Worm (Caenorhabditis elegans): ENCODE measurements around the gene srbc-10.

Gene srbc-10

ce11 chrV:7529840-7530239, 37.0 kb upstream of the srbc-10 start, which contains the start of gene swt-2:
Gene swt-2, plus strand, starts transcription at chrV:7530140.
- TF ChIP-seq ces-1 (GFP tag; optimal IDR thresholded peaks at IDR 0.05) (no peak), ham-2 (GFP tag; optimal IDR thresholded peaks at IDR 0.05) (no peak), unc-120 (tag; optimal IDR thresholded peaks at IDR 0.05; ENCODE audit: poor library complexity, severe bottlenecking) (no peak), hlh-1 (tag; optimal IDR thresholded peaks at IDR 0.05) (no peak), ceh-39 (tag; optimal IDR thresholded peaks at IDR 0.05) (no peak)

DNA sequence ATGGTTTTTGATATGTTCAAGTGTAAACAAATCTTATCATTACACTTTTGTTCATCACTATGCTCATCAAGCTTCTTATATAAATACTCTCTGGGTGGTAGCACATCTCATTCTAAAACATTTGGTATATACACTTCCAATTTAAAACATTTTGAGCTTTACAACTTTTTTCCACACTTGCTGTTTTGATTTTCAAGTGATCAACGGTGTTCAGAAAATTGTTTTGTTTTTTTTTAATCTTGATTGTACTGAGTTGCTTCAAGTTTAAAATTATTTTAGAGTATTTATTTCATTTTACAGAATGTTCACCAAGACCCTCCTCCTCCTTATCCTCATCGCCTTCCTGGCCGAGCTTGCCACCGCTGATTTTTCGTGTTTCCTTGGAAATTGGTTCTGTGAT, 36.0 kb upstream of the srbc-10 start, which contains the start of gene C54F6.5:
C54F6.5 (plus strand) TSS at position 301 of the 400 bp plus-strand sequence.
- TF ChIP-seq mls-2 (tag; optimal IDR thresholded peaks at IDR 0.05), result no peak
- TF ChIP-seq bed-3 (GFP tag; optimal IDR thresholded peaks at IDR 0.05), result no peak
- no peak for TF ChIP-seq unc-120 (tag; optimal IDR thresholded peaks at IDR 0.05; ENCODE audit: poor library complexity, severe bottlenecking)
- no peak for TF ChIP-seq lin-13 (tag; optimal IDR thresholded peaks at IDR 0.05)
- TF ChIP-seq ham-2 (GFP tag; optimal IDR thresholded peaks at IDR 0.05), result no peak
- TF ChIP-seq mab-5 (tag; optimal IDR thresholded peaks at IDR 0.05), result no peak
- no peak for TF ChIP-seq blmp-1 (tag; optimal IDR thresholded peaks at IDR 0.05)
- TF ChIP-seq pha-4 (tag; optimal IDR thresholded peaks at IDR 0.05), result no peak

- no peak for TF ChIP-seq unc-39 (tag; optimal IDR thresholded peaks at IDR 0.05)
- no peak for TF ChIP-seq M03D4.4 (tag; optimal IDR thresholded peaks at IDR 0.05)
- TF ChIP-seq cnd-1 (tag; optimal IDR thresholded peaks at IDR 0.05), result no peak
- no peak for TF ChIP-seq mls-2 (tag; optimal IDR thresholded peaks at IDR 0.05)
- TF ChIP-seq bed-3 (GFP tag; optimal IDR thresholded peaks at IDR 0.05), result no peak
- no peak for TF ChIP-seq sem-2 (GFP tag; optimal IDR thresholded peaks at IDR 0.05)
- no peak for TF ChIP-seq nhr-12 (tag; optimal IDR thresholded peaks at IDR 0.05)
- TF ChIP-seq pha-4 (tag; optimal IDR thresholded peaks at IDR 0.05), result no peak
- no peak for TF ChIP-seq blmp-1 (tag; optimal IDR thresholded peaks at IDR 0.05)
- no peak for TF ChIP-seq nhr-237 (tag; optimal IDR thresholded peaks at IDR 0.05)
- no peak for TF ChIP-seq lin-13 (tag; optimal IDR thresholded peaks at IDR 0.05)
- TF ChIP-seq ham-2 (GFP tag; optimal IDR thresholded peaks at IDR 0.05), result no peak
- TF ChIP-seq drap-1 (GFP tag; optimal IDR thresholded peaks at IDR 0.05), result no peak
- TF ChIP-seq ceh-43 (GFP tag; optimal IDR thresholded peaks at IDR 0.05), result no peak
- no peak for TF ChIP-seq unc-120 (tag; optimal IDR thresholded peaks at IDR 0.05; ENCODE audit: poor library complexity, severe bottlenecking)
- TF ChIP-seq mab-5 (tag; optimal IDR thresholded peaks at IDR 0.05), result no peak
- no peak for TF ChIP-seq ztf-11 (tag; optimal IDR thresholded peaks at IDR 0.05)
- TF ChIP-seq snpc-4 (tag; optimal IDR thresholded peaks at IDR 0.05), result no peak
- no peak for TF ChIP-seq lsy-2 (tag; optimal IDR thresholded peaks at IDR 0.05)
Observed at ce11 chrV:7527153-7527552, 34.3 kb upstream of the srbc-10 start, which contains the start of gene C54F6.17. Gene C54F6.17, plus strand, starts transcription at chrV:7527453.

DNA sequence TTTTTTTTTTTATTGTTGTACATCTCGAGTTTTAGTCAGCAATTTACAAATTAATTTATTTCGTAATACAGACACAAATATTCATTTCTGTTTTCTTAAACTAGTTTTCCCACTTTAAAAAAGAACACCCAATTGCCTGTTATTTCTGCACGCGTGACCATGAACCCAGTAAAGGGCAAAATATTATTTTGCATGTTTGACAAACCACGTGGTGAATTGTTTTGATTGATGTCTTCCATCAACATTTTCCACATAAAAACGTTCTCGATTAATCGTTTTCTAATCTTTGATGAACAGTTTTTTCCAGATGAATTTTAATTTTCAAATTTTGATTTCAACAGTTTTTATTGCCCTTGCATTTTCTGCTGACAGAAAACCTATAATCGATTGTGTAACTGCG, 32.9 kb upstream of the srbc-10 start, which contains the start of gene C54F6.18:
C54F6.18 (plus strand) TSS at position 301 of the 400 bp plus-strand sequence.
- TF ChIP-seq unc-120 (tag; optimal IDR thresholded peaks at IDR 0.05; ENCODE audit: poor library complexity, severe bottlenecking), result no peak
- no peak for TF ChIP-seq ceh-39 (tag; optimal IDR thresholded peaks at IDR 0.05)
- TF ChIP-seq drap-1 (GFP tag; optimal IDR thresholded peaks at IDR 0.05), result no peak
- no peak for TF ChIP-seq bed-3 (GFP tag; optimal IDR thresholded peaks at IDR 0.05)
- TF ChIP-seq tbx-8 (GFP tag; optimal IDR thresholded peaks at IDR 0.05), result no peak
- TF ChIP-seq unc-39 (tag; optimal IDR thresholded peaks at IDR 0.05), result no peak
- TF ChIP-seq zip-8 (tag; optimal IDR thresholded peaks at IDR 0.05), result no peak
- no peak for TF ChIP-seq sptf-1 (tag; optimal IDR thresholded peaks at IDR 0.05)

DNA sequence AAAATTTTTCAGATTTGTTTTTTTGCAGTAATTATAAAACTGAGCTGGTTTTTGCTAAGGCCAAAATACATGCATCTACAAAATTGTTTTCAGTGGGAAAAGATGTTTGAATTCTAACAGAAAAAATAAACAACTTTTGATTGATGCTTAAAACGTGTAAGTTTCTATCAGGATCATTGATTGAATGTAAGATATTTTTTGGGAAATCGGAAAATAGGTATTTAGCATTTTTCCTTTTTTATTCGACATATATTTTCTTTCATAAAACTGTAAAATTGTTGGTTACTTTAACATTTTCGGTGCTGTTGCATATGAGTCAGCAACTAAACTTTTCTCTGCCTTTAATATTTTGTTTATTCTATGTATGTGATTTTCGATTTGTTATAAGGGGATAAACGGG, 31.6 kb upstream of the srbc-10 start, which contains the start of gene C54F6.20:
C54F6.20 (plus strand) TSS at position 301 of the 400 bp plus-strand sequence.
- TF ChIP-seq blmp-1 (tag; optimal IDR thresholded peaks at IDR 0.05) (no peak), ham-2 (GFP tag; optimal IDR thresholded peaks at IDR 0.05) (no peak), lin-32 (GFP tag; optimal IDR thresholded peaks at IDR 0.05) (no peak), zip-8 (tag; optimal IDR thresholded peaks at IDR 0.05) (no peak), hlh-1 (tag; optimal IDR thresholded peaks at IDR 0.05) (no peak)

- TF ChIP-seq ztf-11 (tag; optimal IDR thresholded peaks at IDR 0.05), result no peak
- TF ChIP-seq pha-4 (tag; optimal IDR thresholded peaks at IDR 0.05), result no peak
- no peak for TF ChIP-seq lsy-2 (tag; optimal IDR thresholded peaks at IDR 0.05)
- TF ChIP-seq unc-120 (tag; optimal IDR thresholded peaks at IDR 0.05; ENCODE audit: poor library complexity, severe bottlenecking), result no peak
Observed at ce11 chrV:7523392-7523791, 30.6 kb upstream of the srbc-10 start, which contains the start of gene C54F6.6. Gene C54F6.6, plus strand, starts transcription at chrV:7523692.

DNA sequence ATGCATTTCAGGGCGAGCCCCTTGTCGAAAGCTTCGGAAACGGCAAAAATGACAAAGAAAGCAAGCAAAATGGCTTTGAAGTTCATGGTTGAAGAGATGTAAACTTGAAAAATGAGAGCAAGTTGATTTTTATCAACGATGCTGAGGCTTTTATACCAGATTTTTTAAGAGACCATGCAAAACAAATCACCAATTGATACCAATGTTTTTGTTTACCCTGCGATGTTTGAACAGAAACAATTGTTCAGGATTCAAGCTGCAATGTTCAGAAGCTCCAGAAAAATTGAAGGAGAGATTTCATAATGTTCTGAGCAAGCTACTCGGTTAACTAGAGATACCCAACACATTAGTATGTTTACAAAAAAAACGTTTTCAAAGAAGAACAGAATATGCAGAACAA, 29.5 kb upstream of the srbc-10 start, which contains the start of gene C54F6.15:
C54F6.15 (minus strand) TSS at position 101 of the 400 bp plus-strand sequence.
- TF ChIP-seq pha-4 (tag; optimal IDR thresholded peaks at IDR 0.05) (no peak), M03D4.4 (tag; optimal IDR thresholded peaks at IDR 0.05) (no peak)
